Fruit fly (Drosophila melanogaster) ovary, adult (tissue): ENCODE data around the gene CG31111.

Experiments used
- CG17801 ChIP-seq: fragments of 200-800 bp; optimal IDR thresholded peaks from 2 replicates; lab custom pipeline; 2019; ENCODE audit warnings: missing biosample characterization, mild to moderate bottlenecking, missing genetic modification characterization, moderate library complexity; ENCODE audit not compliant: partially characterized antibody

Gene CG31111

DNA sequence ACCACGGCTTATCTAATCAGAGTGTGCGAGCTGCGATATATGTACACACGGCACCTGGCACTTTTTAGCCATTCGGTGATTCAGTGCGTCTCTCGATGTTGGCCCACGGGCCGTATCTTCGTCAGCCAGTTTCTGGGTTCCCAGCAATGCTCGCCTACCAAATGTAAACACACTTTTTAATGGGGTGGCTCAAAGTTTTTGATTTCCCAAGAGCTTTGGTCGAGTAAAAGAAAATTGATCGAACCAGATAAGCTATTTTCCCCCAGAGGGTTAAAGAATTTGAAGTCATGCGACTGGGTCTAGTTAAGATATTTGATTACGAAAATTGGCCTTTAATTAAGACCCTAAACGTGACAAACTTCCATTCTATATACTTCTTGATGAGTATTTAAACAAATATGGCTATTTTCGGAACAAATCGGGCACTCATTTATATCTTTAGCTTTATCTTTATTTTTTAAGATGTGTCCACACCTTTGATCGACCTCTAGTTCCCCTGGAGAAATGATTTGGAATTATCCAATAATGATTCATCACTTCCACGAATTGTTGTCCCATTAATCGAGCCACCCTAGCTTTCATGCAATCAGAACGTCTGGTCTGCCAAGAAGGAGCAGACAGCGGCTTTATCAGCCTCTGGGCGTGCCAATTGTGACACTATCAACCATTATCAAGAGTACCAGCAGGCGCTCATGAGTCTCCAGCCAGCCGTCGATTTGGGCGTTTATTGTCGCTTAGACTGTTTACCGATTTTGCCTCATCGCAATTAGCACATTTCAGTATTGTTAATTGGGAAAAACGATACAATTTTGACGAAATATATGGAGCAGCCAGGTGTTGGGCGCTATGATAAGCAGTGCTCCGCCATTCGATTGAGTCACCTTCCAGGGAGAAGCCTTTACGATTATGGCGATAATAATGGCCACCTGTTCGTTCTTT is 28.4 kb downstream of the CG31111 start:
- TF ChIP-seq CG17801 (GFP tag; lab: Kevin White, UChicago): no peak

DNA sequence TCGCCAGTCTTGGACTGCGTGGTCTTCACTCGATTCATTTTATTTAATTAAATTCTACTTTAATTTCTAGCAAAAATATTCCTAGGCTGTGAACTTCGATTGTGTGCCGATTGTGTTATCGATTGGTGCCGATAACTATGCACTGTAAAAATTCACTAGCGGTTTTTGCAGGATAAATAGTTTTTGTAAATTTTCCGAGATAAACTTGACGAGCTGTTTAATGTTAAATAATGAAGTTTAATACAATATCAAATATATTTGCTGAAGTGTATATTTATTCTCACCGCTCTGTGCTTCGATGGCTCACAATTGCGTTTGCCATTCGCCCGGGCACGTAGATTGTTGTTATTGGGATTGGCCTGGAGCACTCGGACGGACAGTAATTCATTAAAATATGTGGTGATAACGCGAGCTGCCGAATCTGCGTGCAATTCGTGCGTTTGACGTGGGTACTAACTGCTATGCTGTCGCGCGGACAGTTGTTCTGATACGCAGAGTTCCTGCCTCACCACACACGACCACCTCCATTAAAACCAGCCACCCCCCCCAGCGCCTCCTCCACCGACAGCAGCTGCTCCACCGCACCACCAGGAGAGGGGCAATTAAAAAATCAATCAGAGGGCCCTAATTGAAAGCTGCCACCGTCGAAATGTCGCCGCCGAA is 31.0 kb downstream of the CG31111 start, which contains the start of the genes EMC6 and Hr96:
Gene EMC6, minus strand, starts transcription at position 123 of the 663 bp plus-strand sequence.
Gene Hr96, plus strand, starts transcription at position 341 of the 663 bp plus-strand sequence.
- peak; percentile 93 for TF ChIP-seq CG17801 (GFP tag; lab: Kevin White, UChicago)

DNA sequence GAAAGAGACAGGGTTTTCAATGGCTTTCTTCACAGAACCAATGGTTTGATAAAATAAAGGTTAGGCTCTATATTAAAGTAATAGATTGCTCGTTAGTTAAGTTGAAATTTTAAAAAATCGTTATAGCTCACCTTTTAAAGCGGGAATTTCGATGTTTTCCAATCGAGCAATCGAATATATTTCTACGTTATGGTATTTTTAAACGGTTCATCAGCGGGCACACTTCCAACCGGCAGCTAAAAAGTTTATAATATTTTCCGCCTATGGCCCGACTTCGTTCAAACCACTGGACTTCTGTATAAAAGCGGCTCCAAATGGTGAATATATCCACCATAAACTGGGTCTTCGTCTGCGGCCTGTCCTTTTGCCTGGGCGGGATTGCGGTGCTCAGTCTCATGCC is 32.9 kb downstream of the CG31111 start, which contains the start of gene beta4GalT7:
Gene beta4GalT7, plus strand, starts transcription at position 201 of the 400 bp plus-strand sequence.
- TF ChIP-seq CG17801 (GFP tag; lab: Kevin White, UChicago): no peak

DNA sequence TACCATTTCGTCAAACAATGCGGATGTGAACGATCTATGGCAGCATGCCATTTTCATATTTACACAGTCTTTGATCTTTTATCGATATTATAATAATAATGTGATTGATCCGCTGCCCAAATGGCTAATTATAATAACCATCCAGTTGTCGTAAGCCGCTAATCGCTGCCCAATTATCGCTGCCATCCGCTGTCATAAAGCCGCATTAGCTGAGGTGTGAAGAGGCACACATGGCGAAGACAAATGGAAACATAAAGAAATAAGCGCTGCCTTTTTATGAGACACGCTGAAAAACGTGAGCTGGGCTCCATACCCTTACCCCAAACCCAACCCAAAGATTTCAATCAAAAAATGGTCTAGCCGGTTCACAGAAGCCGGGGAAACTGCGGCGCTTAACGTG is 44.0 kb downstream of the CG31111 start:
- TF ChIP-seq CG17801 (GFP tag; lab: Kevin White, UChicago): no peak

DNA sequence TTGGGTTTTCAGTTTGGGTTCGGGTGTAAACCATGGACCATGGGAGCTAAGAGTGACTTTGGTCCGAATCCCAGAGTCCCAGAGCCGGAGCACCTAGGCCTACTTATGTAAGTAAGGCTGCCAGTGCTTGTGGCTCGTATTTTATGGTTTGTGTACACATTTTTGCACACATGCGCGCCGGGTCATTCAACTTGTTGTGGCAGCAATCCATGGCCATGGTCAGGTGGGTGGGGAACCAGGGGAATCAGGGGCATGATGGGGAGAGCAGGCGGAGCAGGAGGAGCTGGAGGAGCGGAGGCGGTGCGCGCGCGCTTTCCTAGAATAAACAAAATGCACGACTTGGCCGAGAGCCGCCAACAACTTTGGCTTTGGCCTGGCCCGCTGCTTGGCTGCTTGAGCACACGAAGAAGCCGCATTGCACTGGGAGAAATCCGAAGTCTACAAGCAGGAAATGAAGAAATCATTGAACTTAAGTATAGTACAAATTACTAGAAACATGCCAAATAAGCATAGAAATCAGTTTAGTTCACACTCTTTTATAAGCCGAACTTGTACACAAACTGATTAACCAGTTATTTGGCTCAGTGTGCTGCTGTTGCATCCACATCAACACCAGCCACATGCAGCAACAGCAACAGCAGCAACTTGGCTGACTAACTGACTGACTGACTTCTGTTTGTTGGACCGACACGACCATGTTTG is 46.1 kb downstream of the CG31111 start:
- no peak for TF ChIP-seq CG17801 (GFP tag; lab: Kevin White, UChicago)

DNA sequence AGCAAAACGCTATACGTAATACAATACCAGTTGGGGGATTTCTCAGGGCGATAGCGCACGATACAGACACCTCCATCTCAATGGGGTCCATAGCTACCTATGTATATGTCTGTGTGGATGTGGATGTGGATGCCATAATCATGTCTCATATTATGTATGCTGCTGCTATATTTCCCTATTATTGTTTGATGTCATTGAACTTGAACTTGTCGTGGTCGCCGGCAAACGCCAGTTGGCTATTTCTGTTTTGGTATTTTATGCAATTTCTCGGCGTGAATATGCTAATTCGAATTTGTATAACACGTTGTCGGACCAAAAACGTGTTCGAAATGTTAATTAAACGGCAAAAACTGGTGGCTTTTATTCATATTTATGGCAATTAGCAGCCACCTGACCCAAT is 50.2 kb downstream of the CG31111 start:
- TF ChIP-seq CG17801 (GFP tag; lab: Kevin White, UChicago): no peak
